Fruit fly (Drosophila melanogaster): Measurements from ENCODE around the gene ogre.
A peak's percentile ranks its signal among the peaks of the same experiment; 100 is the strongest.

The ogre gene

dm6 chrX:7013320-7014214, 22.4 kb upstream of the ogre start, which contains the start of the genes CG3032 and CG4593 (continued):
- TF ChIP-seq HLHmδ (GFP tag; optimal IDR thresholded peaks at IDR 0.05), result no peak
- TF ChIP-seq CG13296 (GFP tag; optimal IDR thresholded peaks at IDR 0.05), result peak; percentile 71
- peak; percentile 95 for TF ChIP-seq Ptx1 (GFP tag; IDR thresholded peaks at IDR 0.05)
- TF ChIP-seq Dip2 (GFP tag; IDR thresholded peaks at IDR 0.05), result no peak; the same call in 1 of the 2 replicates
- TF ChIP-seq Rx (GFP tag; IDR thresholded peaks at IDR 0.05), result peak; percentile 85
- TF ChIP-seq sna (GFP tag; IDR thresholded peaks at IDR 0.05; ENCODE audit: partially characterized antibody), result no peak
- no peak for TF ChIP-seq prd (optimal IDR thresholded peaks at IDR 0.05)
- peak; percentile 94 for TF ChIP-seq prd (GFP tag; IDR thresholded peaks at IDR 0.05)
- peak; percentile 89 for TF ChIP-seq lab (GFP tag; optimal IDR thresholded peaks at IDR 0.05)
- TF ChIP-seq eyg (GFP tag; optimal IDR thresholded peaks at IDR 0.05), result peak; percentile 36
- TF ChIP-seq esg (GFP tag; conservative IDR thresholded peaks at IDR 0.05), result peak; percentile 88

dm6 chrX:7011063-7011743, 20.1 kb upstream of the ogre start, which contains the start of the genes cm, sloth1 and sloth2:
Gene cm, minus strand, starts transcription at chrX:7011145.
Gene sloth1, plus strand, starts transcription at chrX:7011357.
Gene sloth2, plus strand, starts transcription at chrX:7011357.
- peak; percentile 81 for TF ChIP-seq CG8765 (GFP tag; IDR thresholded peaks at IDR 0.05)
- TF ChIP-seq CG2199 (GFP tag; IDR thresholded peaks at IDR 0.05), result peak; percentile 81
- peak; percentile 48 for TF ChIP-seq btn (GFP tag; optimal IDR thresholded peaks at IDR 0.05)
- TF ChIP-seq Hr78 (GFP tag; optimal IDR thresholded peaks at IDR 0.05), result peak in 1 of 2 experiments; percentile 79
- TF ChIP-seq Nf-YC (tag; optimal IDR thresholded peaks at IDR 0.05), result peak; percentile 68
- TF ChIP-seq sna (GFP tag; IDR thresholded peaks at IDR 0.05; ENCODE audit: partially characterized antibody), result peak; percentile 90
- TF ChIP-seq CG9932 (GFP tag; IDR thresholded peaks at IDR 0.05), result peak; percentile 94
- peak; percentile 79 for TF ChIP-seq CG12744 (GFP tag; optimal IDR thresholded peaks at IDR 0.05)
- peak; percentile 69 for TF ChIP-seq NC2α (GFP tag; optimal IDR thresholded peaks at IDR 0.05)
- peak; percentile 92 for TF ChIP-seq Hsf (GFP tag; optimal IDR thresholded peaks at IDR 0.05)
- peak; percentile 61 for TF ChIP-seq Nf-YB (GFP tag; optimal IDR thresholded peaks at IDR 0.05)
- peak; percentile 80 for TF ChIP-seq CG2202 (tag; optimal IDR thresholded peaks at IDR 0.05)
- peak; percentile 89 to 90 for TF ChIP-seq Pdp1 (GFP tag; optimal IDR thresholded peaks at IDR 0.05)
- peak; percentile 95 for TF ChIP-seq Dll (GFP tag; IDR thresholded peaks at IDR 0.05; ENCODE audit: partially characterized antibody)
- TF ChIP-seq fd102C (GFP tag; optimal IDR thresholded peaks at IDR 0.05), result peak; percentile 57
- peak; percentile 73 for TF ChIP-seq CG34376 (GFP tag; optimal IDR thresholded peaks at IDR 0.05)
- peak; percentile 24; the same call in 1 of the 2 replicates for TF ChIP-seq Dref (GFP tag; IDR thresholded peaks at IDR 0.05)
- TF ChIP-seq CG30020 (tag; optimal IDR thresholded peaks at IDR 0.05), result peak; percentile 69
- TF ChIP-seq exex (tag; optimal IDR thresholded peaks at IDR 0.05), result peak; percentile 44
- TF ChIP-seq MESR4 (GFP tag; optimal IDR thresholded peaks at IDR 0.05), result peak; percentile 55
- TF ChIP-seq CG10979 (tag; optimal IDR thresholded peaks at IDR 0.05), result peak; percentile 79
- TF ChIP-seq CG7372 (GFP tag; IDR thresholded peaks at IDR 0.05), result peak; percentile 63
- peak; percentile 81 for TF ChIP-seq tio (GFP tag; optimal IDR thresholded peaks at IDR 0.05)
- TF ChIP-seq CG7556 (GFP tag; optimal IDR thresholded peaks at IDR 0.05), result peak; percentile 80
- TF ChIP-seq CG10565 (GFP tag; optimal IDR thresholded peaks at IDR 0.05), result no peak
- TF ChIP-seq CG9817 (tag; optimal IDR thresholded peaks at IDR 0.05), result peak; percentile 90
- peak; percentile 85 for TF ChIP-seq CG8290 (GFP tag; optimal IDR thresholded peaks at IDR 0.05)
- peak; percentile 55 to 93 for TF ChIP-seq CG8290 (tag; optimal IDR thresholded peaks at IDR 0.05)
- peak; percentile 91 for TF ChIP-seq CG34422 (GFP tag; IDR thresholded peaks at IDR 0.05)
- TF ChIP-seq CG31441 (GFP tag; IDR thresholded peaks at IDR 0.05), result peak; percentile 72
- TF ChIP-seq aop (GFP tag; IDR thresholded peaks at IDR 0.05), result peak; percentile 71; the same call in 1 of the 2 replicates
- peak; percentile 50 for TF ChIP-seq wek (GFP tag; optimal IDR thresholded peaks at IDR 0.05)
- peak; percentile 77 for TF ChIP-seq wor (GFP tag; IDR thresholded peaks at IDR 0.05)
- peak; percentile 51 for TF ChIP-seq CG8281 (tag; optimal IDR thresholded peaks at IDR 0.05)
- TF ChIP-seq ftz-f1 (GFP tag; optimal IDR thresholded peaks at IDR 0.05), result peak; percentile 45
- peak; percentile 46 for TF ChIP-seq CG4707 (GFP tag; optimal IDR thresholded peaks at IDR 0.05)

All from whole organism, embryonic.